Worm (Caenorhabditis elegans) whole organism, L4 larva: ENCODE measurements around the gene sre-20.

ENCODE experiments used
- F10B5.3 ChIP-seq: sonication (generic microtip); optimal IDR thresholded peaks from 2 replicates; lab custom pipeline; 2016; ENCODE audit warnings: mild to moderate bottlenecking, missing genetic modification characterization, missing compliant biosample characterization
- R02D3.7 ChIP-seq: fragments of 150-350 bp; sonication (generic microtip); optimal IDR thresholded peaks from 3 replicates; lab custom pipeline; 2014; ENCODE audit warnings: missing biosample characterization, missing genetic modification characterization
- T20F7.1 ChIP-seq: fragments of 200-800 bp; sonication (Bioruptor generic); optimal IDR thresholded peaks from 2 replicates; lab custom pipeline; 2018; ENCODE audit warnings: mild to moderate bottlenecking, missing genetic modification characterization, missing compliant biosample characterization
- ZK337.2 ChIP-seq: fragments of 200-800 bp; sonication (Bioruptor generic); IDR thresholded peaks from 2 replicates; pipeline ENCODE4 v1.3.6; 2022; ENCODE audit warnings: missing genetic modification reagents, missing genetic modification characterization, missing compliant biosample characterization
- ZK546.5 ChIP-seq, 2 experiments: sonication (generic microtip); optimal IDR thresholded peaks; 2 replicates each; lab custom pipeline; 2017; ENCODE audit warnings: missing biosample characterization in 2 of 2, missing genetic modification characterization in 2 of 2
- arid-1 ChIP-seq: fragments of 200-800 bp; sonication (Bioruptor generic); conservative IDR thresholded peaks from 2 replicates; pipeline ENCODE4 v1.3.6; 2022; ENCODE audit warnings: missing genetic modification reagents, missing genetic modification characterization, missing compliant biosample characterization
- ceh-28 ChIP-seq: fragments of 150-350 bp; optimal IDR thresholded peaks from 2 replicates; lab custom pipeline; 2014; ENCODE audit warnings: missing biosample characterization, missing genetic modification reagents, missing genetic modification characterization
- ceh-44 ChIP-seq: fragments of 200-800 bp; sonication (Bioruptor generic); IDR thresholded peaks from 2 replicates; pipeline ENCODE4 v1.3.6; 2022; ENCODE audit warnings: missing genetic modification reagents, missing genetic modification characterization, missing compliant biosample characterization
- cey-2 ChIP-seq: sonication (generic microtip); optimal IDR thresholded peaks from 3 replicates; lab custom pipeline; 2017; ENCODE audit warnings: missing genetic modification characterization, mild to moderate bottlenecking, missing compliant biosample characterization, antibody characterized with exemption, borderline replicate concordance; ENCODE audit not compliant: insufficient read depth
- daf-16 ChIP-seq, 3 experiments: sonication (generic microtip); optimal IDR thresholded peaks; 2 replicates each; lab custom pipeline; 2016 to 2017; ENCODE audit warnings: missing genetic modification characterization in 3 of 3, missing genetic modification reagents in 3 of 3, mild to moderate bottlenecking in 2 of 3, missing compliant biosample characterization in 2 of 3, missing biosample characterization in 1 of 3, moderate library complexity in 1 of 3
- dmd-6 ChIP-seq: fragments of 200-800 bp; sonication (Bioruptor generic); IDR thresholded peaks from 2 replicates; pipeline ENCODE4 v1.3.6; 2022; ENCODE audit warnings: missing genetic modification reagents, missing genetic modification characterization, missing compliant biosample characterization
- dmd-8 ChIP-seq: fragments of 200-800 bp; sonication (Bioruptor generic); IDR thresholded peaks from 2 replicates; pipeline ENCODE4 v1.3.6; 2022; ENCODE audit warnings: missing genetic modification characterization, missing compliant biosample characterization
- dve-1 ChIP-seq: sonication (generic microtip); optimal IDR thresholded peaks from 2 replicates; lab custom pipeline; 2017; ENCODE audit warnings: antibody characterized with exemption, mild to moderate bottlenecking, missing genetic modification characterization, missing compliant biosample characterization; ENCODE audit not compliant: insufficient read depth
- fkh-10 ChIP-seq: fragments of 150-350 bp; optimal IDR thresholded peaks from 2 replicates; lab custom pipeline; 2014; ENCODE audit warnings: missing biosample characterization, missing genetic modification reagents, missing genetic modification characterization
- fos-1 ChIP-seq: fragments of 150-350 bp; optimal IDR thresholded peaks from 2 replicates; lab custom pipeline; 2014; ENCODE audit warnings: missing biosample characterization, missing genetic modification characterization
- hlh-11 ChIP-seq: fragments of 200-800 bp; sonication (Bioruptor generic); optimal IDR thresholded peaks from 2 replicates; lab custom pipeline; 2018; ENCODE audit warnings: mild to moderate bottlenecking, missing genetic modification characterization, missing compliant biosample characterization
- hlh-30 ChIP-seq: sonication (generic microtip); optimal IDR thresholded peaks from 2 replicates; lab custom pipeline; 2017; ENCODE audit warnings: antibody characterized with exemption, mild to moderate bottlenecking, missing genetic modification characterization, missing compliant biosample characterization; ENCODE audit not compliant: insufficient read depth
- hmg-1.1 ChIP-seq: fragments of 200-800 bp; sonication (Bioruptor generic); IDR thresholded peaks from 2 replicates; pipeline ENCODE4 v1.3.6; 2022; ENCODE audit warnings: missing genetic modification reagents, missing genetic modification characterization, missing compliant biosample characterization
- lin-29 ChIP-seq: fragments of 200-800 bp; sonication (Bioruptor generic); IDR thresholded peaks from 2 replicates; pipeline ENCODE4 v1.3.6; 2022; ENCODE audit warnings: missing genetic modification reagents, missing genetic modification characterization, missing compliant biosample characterization
- madf-5 ChIP-seq, 2 experiments: fragments of 200-800 bp; sonication (Bioruptor generic); IDR thresholded peaks; 2 replicates each; pipeline ENCODE4 v1.3.6; 2022; ENCODE audit warnings: missing compliant biosample characterization in 2 of 2, missing genetic modification characterization in 2 of 2
- nhr-102 ChIP-seq: sonication (generic microtip); optimal IDR thresholded peaks from 2 replicates; lab custom pipeline; 2016; ENCODE audit warnings: mild to moderate bottlenecking, missing genetic modification characterization, moderate library complexity, missing compliant biosample characterization
- nhr-111 ChIP-seq: fragments of 200-800 bp; sonication (Bioruptor generic); optimal IDR thresholded peaks from 2 replicates; lab custom pipeline; 2018; ENCODE audit warnings: mild to moderate bottlenecking, missing genetic modification characterization, missing compliant biosample characterization
- nhr-28 ChIP-seq: fragments of 150-350 bp; optimal IDR thresholded peaks from 2 replicates; lab custom pipeline; 2014; ENCODE audit warnings: missing biosample characterization, missing genetic modification characterization
- nhr-41 ChIP-seq: fragments of 200-800 bp; sonication (Bioruptor generic); IDR thresholded peaks from 2 replicates; pipeline ENCODE4 v1.3.6; 2022; ENCODE audit warnings: missing genetic modification reagents, missing genetic modification characterization, missing compliant biosample characterization
- nhr-48 ChIP-seq: sonication (generic microtip); optimal IDR thresholded peaks from 2 replicates; lab custom pipeline; 2016; ENCODE audit warnings: mild to moderate bottlenecking, missing genetic modification characterization, missing compliant biosample characterization
- nhr-76 ChIP-seq: fragments of 150-350 bp; optimal IDR thresholded peaks from 2 replicates; lab custom pipeline; 2014; ENCODE audit warnings: missing biosample characterization, missing genetic modification characterization
- nhr-77 ChIP-seq: fragments of 150-350 bp; optimal IDR thresholded peaks from 2 replicates; lab custom pipeline; 2014; ENCODE audit warnings: missing biosample characterization, missing genetic modification characterization
- php-3 ChIP-seq: fragments of 200-800 bp; sonication (Bioruptor generic); IDR thresholded peaks from 2 replicates; pipeline ENCODE4 v1.3.6; 2022; ENCODE audit warnings: missing genetic modification reagents, missing genetic modification characterization, missing compliant biosample characterization
- pqm-1 ChIP-seq: sonication (generic microtip); optimal IDR thresholded peaks from 2 replicates; lab custom pipeline; 2017; ENCODE audit warnings: missing biosample characterization, missing genetic modification characterization
- rbr-2 ChIP-seq: sonication (generic microtip); optimal IDR thresholded peaks from 2 replicates; lab custom pipeline; 2016; ENCODE audit warnings: missing genotype, missing genetic modification characterization, missing compliant biosample characterization
- saeg-2 ChIP-seq: fragments of 200-800 bp; sonication (Bioruptor generic); IDR thresholded peaks from 2 replicates; pipeline ENCODE4 v1.3.6; 2022; ENCODE audit warnings: missing genetic modification reagents, missing genetic modification characterization, missing compliant biosample characterization
- set-16 ChIP-seq: fragments of 200-800 bp; sonication (Bioruptor generic); IDR thresholded peaks from 2 replicates; pipeline ENCODE4 v1.3.6; 2022; ENCODE audit warnings: missing genetic modification reagents, missing genetic modification characterization, missing compliant biosample characterization
- tag-97 ChIP-seq: fragments of 200-800 bp; sonication (Bioruptor generic); IDR thresholded peaks from 2 replicates; pipeline ENCODE4 v1.3.6; 2022; ENCODE audit warnings: missing genetic modification characterization, missing compliant biosample characterization
- tra-1 ChIP-seq: fragments of 200-800 bp; sonication (Bioruptor generic); IDR thresholded peaks from 2 replicates; pipeline ENCODE4 v1.3.6; 2022; ENCODE audit warnings: missing genetic modification reagents, missing genetic modification characterization, missing compliant biosample characterization
- unc-62 ChIP-seq, 3 experiments: fragments of 150-350 bp in 1 of 3; sonication (generic microtip); optimal IDR thresholded peaks in 2 of 3; peaks in 1 of 3; 1 replicate in 1 of 3; 2 replicates in 2 of 3; lab custom pipeline; 2014 to 2017; ENCODE audit warnings: missing biosample characterization in 3 of 3, missing genetic modification characterization in 3 of 3, missing genetic modification reagents in 3 of 3, missing genotype in 1 of 3
- vab-7 ChIP-seq: fragments of 200-800 bp; sonication (Bioruptor generic); IDR thresholded peaks from 2 replicates; pipeline ENCODE4 v1.3.6; 2022; ENCODE audit warnings: missing genetic modification reagents, missing genetic modification characterization, missing compliant biosample characterization
- zip-11 ChIP-seq: fragments of 200-800 bp; sonication (Bioruptor generic); IDR thresholded peaks from 2 replicates; pipeline ENCODE4 v1.3.6; 2022; ENCODE audit warnings: missing genetic modification characterization, missing compliant biosample characterization
- zip-2 ChIP-seq: fragments of 150-350 bp; optimal IDR thresholded peaks from 2 replicates; lab custom pipeline; 2014; ENCODE audit warnings: missing biosample characterization, missing genetic modification characterization
- ztf-11 ChIP-seq: fragments of 150-350 bp; optimal IDR thresholded peaks from 2 replicates; lab custom pipeline; 2014; ENCODE audit warnings: missing biosample characterization, missing genetic modification characterization

Gene sre-20

ce11 chrV:12796908-12797490 lies 12.2 kb upstream of the sre-20 start:
- TF ChIP-seq tra-1 (0 out of 2 replicates have a peak, but pooled peaks have one; percentile 36), pqm-1 (tag; lab: Kevin White, UChicago) (peak; percentile 52), ceh-28 (tag; lab: Kevin White, UChicago) (no peak), ztf-11 (no peak), dve-1 (tag; lab: Kevin White, UChicago) (peak; percentile 21), dmd-6 (GFP tag; lab: Robert Waterston, UW) (peak; percentile 81), fos-1 (tag; lab: Kevin White, UChicago) (no peak), nhr-41 (GFP tag; lab: Robert Waterston, UW) (no peak), set-16 (GFP tag; lab: Robert Waterston, UW) (no peak), ceh-44 (GFP tag; lab: Robert Waterston, UW) (no peak), nhr-102 (no peak), madf-5 (GFP tag; IDR thresholded peaks at IDR 0.05; lab: Robert Waterston, UW) (no peak), vab-7 (no peak), unc-62 (GFP tag; optimal IDR thresholded peaks at IDR 0.05 in 1 of 2; lab: Kevin White, UChicago) (peak in 1 of 2 experiments; percentile 83), unc-62 (tag; optimal IDR thresholded peaks at IDR 0.05; lab: Kevin White, UChicago) (no peak), nhr-48 (peak; percentile 53), hlh-11 (tag; lab: Kevin White, UChicago) (no peak), ZK337.2 (GFP tag; lab: Robert Waterston, UW) (no peak)

ce11 chrV:12795927-12796326 lies 11.2 kb upstream of the sre-20 start:
- TF ChIP-seq dmd-8 (GFP tag; lab: Robert Waterston, UW) = no peak
- TF ChIP-seq nhr-28 (tag; lab: Kevin White, UChicago) = peak; percentile 29
- no peak for TF ChIP-seq nhr-111 (GFP tag; lab: Kevin White, UChicago)
- no peak for TF ChIP-seq cey-2 (tag; lab: Kevin White, UChicago)
- TF ChIP-seq hlh-11 (tag; lab: Kevin White, UChicago) = peak; percentile 34
- TF ChIP-seq nhr-41 (GFP tag; lab: Robert Waterston, UW) = no peak
- peak; percentile 38 for TF ChIP-seq dve-1 (tag; lab: Kevin White, UChicago)

DNA sequence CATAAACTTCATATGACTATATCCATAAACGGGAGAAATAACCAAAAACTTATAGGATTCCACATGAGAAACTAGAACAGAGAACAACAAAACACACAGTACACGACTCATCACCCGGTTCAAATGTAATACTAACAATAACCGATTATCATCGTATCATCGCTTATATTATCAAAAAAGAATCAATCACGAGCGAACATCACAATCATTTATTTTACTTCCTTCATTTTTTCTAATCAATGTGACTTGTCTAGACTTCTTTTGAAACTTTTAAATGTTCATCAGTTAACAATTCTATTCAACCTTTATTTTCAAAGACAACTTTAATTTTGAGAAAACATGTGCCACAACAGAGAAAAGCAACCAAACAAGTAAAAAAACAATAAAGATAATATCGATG lies 10.4 kb upstream of the sre-20 start, which contains the start of gene ugt-4:
TSS of gene ugt-4 (minus strand) at position 141 of the 400 bp plus-strand sequence.
- TF ChIP-seq hlh-30 (tag; lab: Kevin White, UChicago) (peak; percentile 65), hlh-11 (tag; lab: Kevin White, UChicago) (peak; percentile 65), lin-29 (GFP tag; lab: Robert Waterston, UW) (no peak), tag-97 (GFP tag; lab: Robert Waterston, UW) (no peak), daf-16 (GFP tag; optimal IDR thresholded peaks at IDR 0.05; lab: Kevin White, UChicago) (no peak), daf-16 (tag; optimal IDR thresholded peaks at IDR 0.05; lab: Kevin White, UChicago) (peak; percentile 35), php-3 (0 out of 2 replicates have a peak, but pooled peaks have one; percentile 6), nhr-28 (tag; lab: Kevin White, UChicago) (peak; percentile 75), zip-2 (tag; lab: Kevin White, UChicago) (no peak), nhr-77 (tag; lab: Kevin White, UChicago) (peak; percentile 53), dve-1 (tag; lab: Kevin White, UChicago) (peak; percentile 67), unc-62 (GFP tag; optimal IDR thresholded peaks at IDR 0.05 in 1 of 2; lab: Kevin White, UChicago) (peak in 1 of 2 experiments; percentile 80), unc-62 (tag; optimal IDR thresholded peaks at IDR 0.05; lab: Kevin White, UChicago) (no peak), dmd-6 (GFP tag; lab: Robert Waterston, UW) (peak; percentile 61; the same call in 1 of the 2 replicates), rbr-2 (tag; lab: Kevin White, UChicago) (no peak), pqm-1 (tag; lab: Kevin White, UChicago) (peak; percentile 49), nhr-102 (no peak), T20F7.1 (GFP tag; lab: Kevin White, UChicago) (peak; percentile 52), hmg-1.1 (no peak)
- TF ChIP-seq, all 104 proteins: peak for 11

DNA sequence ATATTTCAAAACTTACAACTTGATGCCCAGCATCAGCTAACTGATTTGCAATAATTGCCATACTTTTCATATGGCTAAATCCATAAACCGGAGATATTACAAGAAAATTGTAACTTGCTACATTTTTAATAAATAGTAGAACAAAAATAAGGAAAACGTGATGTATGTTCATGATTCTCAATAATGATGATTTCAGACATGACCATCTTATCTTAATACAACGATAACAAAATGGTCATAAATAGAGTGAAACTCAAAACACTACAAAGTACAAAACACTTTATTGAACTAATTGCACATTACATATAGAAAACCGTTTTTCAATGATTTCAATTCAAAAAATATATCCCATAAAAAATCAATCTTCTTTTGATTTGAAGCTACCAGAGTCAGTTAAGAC lies 8.0 kb upstream of the sre-20 start, which contains the start of gene ugt-5:
TSS of gene ugt-5 (minus strand) at position 214 of the 400 bp plus-strand sequence.
- peak; percentile 18 for TF ChIP-seq nhr-77 (tag; lab: Kevin White, UChicago)
- TF ChIP-seq pqm-1 (tag; lab: Kevin White, UChicago) = peak; percentile 24
- no peak for TF ChIP-seq nhr-102
- peak; percentile 44 for TF ChIP-seq hlh-30 (tag; lab: Kevin White, UChicago)
- peak; percentile 20 for TF ChIP-seq hlh-11 (tag; lab: Kevin White, UChicago)
- TF ChIP-seq fkh-10 (GFP tag; lab: Kevin White, UChicago) = no peak
- no peak for TF ChIP-seq F10B5.3 (tag; lab: Kevin White, UChicago)
- TF ChIP-seq zip-11 (GFP tag; lab: Robert Waterston, UW) = no peak
- no peak for TF ChIP-seq arid-1 (GFP tag; lab: Robert Waterston, UW)
- no peak for TF ChIP-seq unc-62 (GFP tag; optimal IDR thresholded peaks at IDR 0.05 in 1 of 2; lab: Kevin White, UChicago)
- no peak for TF ChIP-seq unc-62 (tag; optimal IDR thresholded peaks at IDR 0.05; lab: Kevin White, UChicago)
- no peak for TF ChIP-seq rbr-2 (tag; lab: Kevin White, UChicago)
- no peak for TF ChIP-seq nhr-76 (tag; lab: Kevin White, UChicago)
- TF ChIP-seq daf-16 (GFP tag; optimal IDR thresholded peaks at IDR 0.05; lab: Kevin White, UChicago) = no peak
- TF ChIP-seq daf-16 (tag; optimal IDR thresholded peaks at IDR 0.05; lab: Kevin White, UChicago) = peak; percentile 82
- TF ChIP-seq R02D3.7 = no peak
- peak; percentile 34 for TF ChIP-seq dve-1 (tag; lab: Kevin White, UChicago)
- TF ChIP-seq saeg-2 (GFP tag; lab: Robert Waterston, UW) = no peak
- TF ChIP-seq ZK546.5 (tag; optimal IDR thresholded peaks at IDR 0.05; lab: Kevin White, UChicago) = no peak
